Worm (Caenorhabditis elegans) whole organism, L1 larva: ENCODE results near the gene F14E5.2.

Experiments used
- C04F5.9 ChIP-seq: sonication (generic microtip); optimal IDR thresholded peaks from 2 replicates; lab custom pipeline; 2016; ENCODE audit warnings: missing genetic modification characterization, missing compliant biosample characterization
- C34B4.2 ChIP-seq: sonication (generic microtip); optimal IDR thresholded peaks from 2 replicates; lab custom pipeline; 2017; ENCODE audit warnings: mild to moderate bottlenecking, missing genetic modification characterization, missing compliant biosample characterization
- alr-1 ChIP-seq: fragments of 200-800 bp; sonication (Bioruptor generic); optimal IDR thresholded peaks from 2 replicates; lab custom pipeline; 2018; ENCODE audit warnings: borderline replicate concordance, mild to moderate bottlenecking, missing genetic modification characterization, missing compliant biosample characterization
- blmp-1 ChIP-seq: fragments of 150-350 bp; optimal IDR thresholded peaks from 2 replicates; lab custom pipeline; 2014; ENCODE audit warnings: missing biosample characterization, missing genetic modification characterization
- ceh-63 ChIP-seq: fragments of 200-800 bp; sonication (Bioruptor generic); optimal IDR thresholded peaks from 2 replicates; lab custom pipeline; 2018; ENCODE audit warnings: mild to moderate bottlenecking, missing genetic modification characterization, missing compliant biosample characterization
- dpl-1 ChIP-seq, 3 experiments: fragments of 150-350 bp in 2 of 3; sonication (generic microtip) in 1 of 3; optimal IDR thresholded peaks; 2 replicates each; lab custom pipeline; 2014 to 2017; ENCODE audit warnings: missing biosample characterization in 3 of 3, missing genetic modification characterization in 3 of 3, missing genetic modification reagents in 3 of 3
- dsc-1 ChIP-seq: sonication (generic microtip); optimal IDR thresholded peaks from 2 replicates; lab custom pipeline; 2016; ENCODE audit warnings: mild to moderate bottlenecking, missing genetic modification characterization, missing compliant biosample characterization
- efl-1 ChIP-seq, 4 experiments: fragments of 150-350 bp; optimal IDR thresholded peaks in 3 of 4; peaks in 1 of 4; 1 replicate in 1 of 4; 2 replicates in 3 of 4; lab custom pipeline; 2014; ENCODE audit warnings: missing biosample characterization in 2 of 4, missing genetic modification characterization in 2 of 4, missing genetic modification reagents in 2 of 4
- efl-3 ChIP-seq: fragments of 200-800 bp; sonication (Bioruptor generic); optimal IDR thresholded peaks from 2 replicates; lab custom pipeline; 2018; ENCODE audit warnings: mild to moderate bottlenecking, missing genetic modification characterization, missing compliant biosample characterization
- egl-27 ChIP-seq, 2 experiments: fragments of 150-350 bp in 1 of 2; sonication (generic microtip); optimal IDR thresholded peaks; 3 replicates each; lab custom pipeline; 2017 to 2018; ENCODE audit warnings: missing biosample characterization in 2 of 2, missing genetic modification characterization in 2 of 2, missing genetic modification reagents in 2 of 2
- ets-5 ChIP-seq: fragments of 200-800 bp; sonication (Bioruptor generic); IDR thresholded peaks from 2 replicates; pipeline ENCODE4 v1.3.6; 2022; ENCODE audit warnings: missing genetic modification characterization, missing compliant biosample characterization
- fkh-4 ChIP-seq: sonication (generic microtip); optimal IDR thresholded peaks from 2 replicates; lab custom pipeline; 2016; ENCODE audit warnings: missing compliant biosample characterization, missing genetic modification characterization, borderline replicate concordance
- fkh-8 ChIP-seq: sonication (generic microtip); optimal IDR thresholded peaks from 2 replicates; lab custom pipeline; 2016; ENCODE audit warnings: mild to moderate bottlenecking, missing genetic modification characterization, missing compliant biosample characterization
- hlh-17 ChIP-seq: fragments of 200-800 bp; sonication (Bioruptor generic); optimal IDR thresholded peaks from 2 replicates; lab custom pipeline; 2018; ENCODE audit warnings: missing genetic modification characterization, mild to moderate bottlenecking, missing compliant biosample characterization, moderate library complexity, borderline replicate concordance
- hlh-4 ChIP-seq: sonication (generic microtip); optimal IDR thresholded peaks from 2 replicates; lab custom pipeline; 2016; ENCODE audit warnings: mild to moderate bottlenecking, missing genetic modification characterization, missing compliant biosample characterization
- irx-1 ChIP-seq: sonication (generic microtip); optimal IDR thresholded peaks from 2 replicates; lab custom pipeline; 2016; ENCODE audit warnings: missing genetic modification characterization, missing compliant biosample characterization
- isw-1 ChIP-seq: fragments of 200-800 bp; sonication (Bioruptor generic); IDR thresholded peaks from 2 replicates; pipeline ENCODE4 v1.3.6; 2022; ENCODE audit warnings: missing genetic modification characterization, missing compliant biosample characterization
- lin-39 ChIP-seq: fragments of 150-350 bp; optimal IDR thresholded peaks from 2 replicates; lab custom pipeline; 2014; ENCODE audit warnings: missing biosample characterization, missing genetic modification reagents, missing genetic modification characterization
- lir-3 ChIP-seq: sonication (generic microtip); optimal IDR thresholded peaks from 2 replicates; lab custom pipeline; 2016; ENCODE audit warnings: mild to moderate bottlenecking, missing genetic modification characterization, moderate library complexity, missing compliant biosample characterization; ENCODE audit not compliant: poor library complexity
- mdl-1 ChIP-seq, 2 experiments: fragments of 150-350 bp; optimal IDR thresholded peaks; 2 replicates each; lab custom pipeline; 2014 to 2017; ENCODE audit warnings: missing biosample characterization in 2 of 2, missing genetic modification characterization in 2 of 2, inconsistent platforms in 1 of 2
- mef-2 ChIP-seq: fragments of 150-350 bp; optimal IDR thresholded peaks from 2 replicates; lab custom pipeline; 2014; ENCODE audit warnings: missing biosample characterization, missing genetic modification characterization
- nhr-11 ChIP-seq: fragments of 150-350 bp; optimal IDR thresholded peaks from 2 replicates; lab custom pipeline; 2014; ENCODE audit warnings: missing biosample characterization, missing genetic modification characterization
- nhr-71 ChIP-seq: sonication (generic microtip); optimal IDR thresholded peaks from 2 replicates; lab custom pipeline; 2016; ENCODE audit warnings: mild to moderate bottlenecking, missing genetic modification characterization, moderate library complexity, missing compliant biosample characterization
- nhr-76 ChIP-seq: sonication (generic microtip); optimal IDR thresholded peaks from 2 replicates; lab custom pipeline; 2017; ENCODE audit warnings: missing biosample characterization, missing genetic modification characterization
- nhr-85 ChIP-seq: sonication (generic microtip); peaks from one replicate; lab custom pipeline; 2016; ENCODE audit warnings: missing genetic modification characterization, inconsistent platforms, missing compliant biosample characterization
- pag-3 ChIP-seq: sonication (generic microtip); optimal IDR thresholded peaks from 2 replicates; lab custom pipeline; 2017; ENCODE audit warnings: missing genetic modification characterization, mild to moderate bottlenecking, missing compliant biosample characterization, antibody characterized with exemption, borderline replicate concordance; ENCODE audit not compliant: insufficient read depth
- pax-3 ChIP-seq: fragments of 200-800 bp; sonication (Bioruptor generic); optimal IDR thresholded peaks from 2 replicates; lab custom pipeline; 2018; ENCODE audit warnings: mild to moderate bottlenecking, missing genetic modification characterization, moderate library complexity, missing compliant biosample characterization
- pqm-1 ChIP-seq: sonication (generic microtip); optimal IDR thresholded peaks from 3 replicates; lab custom pipeline; 2017; ENCODE audit warnings: missing biosample characterization, missing genetic modification characterization
- snpc-4 ChIP-seq: fragments of 150-350 bp; optimal IDR thresholded peaks from 2 replicates; lab custom pipeline; 2014; ENCODE audit warnings: missing biosample characterization, missing genetic modification characterization
- snu-23 ChIP-seq: sonication (generic microtip); optimal IDR thresholded peaks from 2 replicates; lab custom pipeline; 2016; ENCODE audit warnings: missing genetic modification characterization, missing compliant biosample characterization
- sptf-1 ChIP-seq: fragments of 150-350 bp; optimal IDR thresholded peaks from 2 replicates; lab custom pipeline; 2014; ENCODE audit warnings: missing biosample characterization, missing genetic modification characterization
- tbx-2 ChIP-seq: sonication (generic microtip); optimal IDR thresholded peaks from 2 replicates; lab custom pipeline; 2016; ENCODE audit warnings: missing genetic modification characterization, missing compliant biosample characterization
- tlp-1 ChIP-seq: fragments of 150-350 bp; optimal IDR thresholded peaks from 2 replicates; lab custom pipeline; 2014; ENCODE audit warnings: missing biosample characterization, missing genetic modification characterization
- unc-30 ChIP-seq: sonication (generic microtip); optimal IDR thresholded peaks from 2 replicates; lab custom pipeline; 2017; ENCODE audit warnings: missing biosample characterization, missing genetic modification characterization
- unc-86 ChIP-seq: sonication (generic microtip); optimal IDR thresholded peaks from 2 replicates; lab custom pipeline; 2016; ENCODE audit warnings: missing genetic modification characterization, missing compliant biosample characterization
- unc-98 ChIP-seq: fragments of 200-800 bp; sonication (Bioruptor generic); IDR thresholded peaks from 2 replicates; pipeline ENCODE4 v1.3.6; 2022; ENCODE audit warnings: missing genetic modification characterization, missing compliant biosample characterization
- vab-15 ChIP-seq: sonication (generic microtip); optimal IDR thresholded peaks from 2 replicates; lab custom pipeline; 2017; ENCODE audit warnings: missing genotype, mild to moderate bottlenecking, missing genetic modification characterization, missing compliant biosample characterization
- zip-4 ChIP-seq: fragments of 200-800 bp; sonication (Bioruptor generic); optimal IDR thresholded peaks from 2 replicates; lab custom pipeline; 2018; ENCODE audit warnings: mild to moderate bottlenecking, missing genetic modification characterization, moderate library complexity, missing compliant biosample characterization
- ztf-4 ChIP-seq: fragments of 150-350 bp; optimal IDR thresholded peaks from 2 replicates; lab custom pipeline; 2014; ENCODE audit warnings: missing biosample characterization, missing genetic modification characterization

The F14E5.2 gene

ce11 chrII:8428758-8428946, at the start of gene F14E5.2:
F14E5.2 (minus strand) TSS chrII:8428858.
- TF ChIP-seq tlp-1 (tag; lab: Kevin White, UChicago) = no peak
- no peak for TF ChIP-seq egl-27 (tag; optimal IDR thresholded peaks at IDR 0.05; lab: Kevin White, UChicago)
- no peak for TF ChIP-seq mef-2 (tag; lab: Kevin White, UChicago)
- TF ChIP-seq snpc-4 (tag; lab: Kevin White, UChicago) = no peak

- TF ChIP-seq tlp-1 (tag; lab: Kevin White, UChicago) (no peak), zip-4 (no peak), nhr-11 (tag; lab: Kevin White, UChicago) (no peak), blmp-1 (tag; lab: Kevin White, UChicago) (no peak), tbx-2 (no peak), snpc-4 (tag; lab: Kevin White, UChicago) (no peak), lir-3 (no peak), sptf-1 (tag; lab: Kevin White, UChicago) (no peak), egl-27 (tag; optimal IDR thresholded peaks at IDR 0.05; lab: Kevin White, UChicago) (no peak), C04F5.9 (tag; lab: Kevin White, UChicago) (no peak), lin-39 (no peak), alr-1 (tag; lab: Kevin White, UChicago) (no peak), pqm-1 (tag; lab: Kevin White, UChicago) (no peak), fkh-8 (tag; lab: Kevin White, UChicago) (no peak), hlh-17 (no peak), nhr-85 (no peak), ets-5 (GFP tag; lab: Robert Waterston, UW) (no peak), snu-23 (GFP tag; lab: Kevin White, UChicago) (no peak)
Measured at ce11 chrII:8475306-8475822, 46.7 kb upstream of the F14E5.2 start, which contains the start of the genes M05D6.1 and M05D6.3. M05D6.1 (minus strand) TSS chrII:8475406. M05D6.3 (plus strand) TSS chrII:8475772.

DNA sequence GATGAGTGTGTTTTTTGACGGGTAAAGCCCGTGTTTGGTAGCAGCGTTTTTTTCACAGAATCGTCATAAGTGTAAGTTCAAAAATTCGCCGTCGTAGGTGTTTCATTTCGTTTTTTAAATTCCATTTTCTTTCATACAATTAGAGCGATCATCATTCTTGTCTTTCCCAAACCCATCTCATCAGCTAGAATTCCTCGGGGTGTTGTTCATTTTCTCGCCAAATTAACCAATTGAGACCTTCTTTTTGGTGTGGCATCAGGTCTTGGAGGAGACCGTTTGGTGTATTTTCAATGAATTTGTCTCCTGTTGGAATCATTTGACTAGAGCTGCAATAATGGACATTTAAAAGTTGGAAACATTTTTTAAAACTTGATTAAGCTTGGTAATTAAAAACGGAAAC, 44.3 kb upstream of the F14E5.2 start:
- no peak for TF ChIP-seq unc-86 (tag; lab: Kevin White, UChicago)
- TF ChIP-seq zip-4 = no peak
- TF ChIP-seq fkh-4 (tag; lab: Kevin White, UChicago) = no peak

- TF ChIP-seq pax-3 (tag; lab: Kevin White, UChicago) (no peak), sptf-1 (tag; lab: Kevin White, UChicago) (no peak), lin-39 (no peak), ceh-63 (no peak), nhr-85 (no peak), unc-98 (GFP tag; lab: Robert Waterston, UW) (no peak), fkh-8 (tag; lab: Kevin White, UChicago) (no peak)
Measured at ce11 chrII:8471139-8471538, 42.5 kb upstream of the F14E5.2 start, which contains the start of gene M05D6.8. M05D6.8 (minus strand) TSS chrII:8471239.

ce11 chrII:8467809-8468208, 39.2 kb upstream of the F14E5.2 start, which contains the start of gene M05D6.2:
M05D6.2 (plus strand) TSS chrII:8468109.
- no peak for TF ChIP-seq dsc-1 (tag; lab: Kevin White, UChicago)
- TF ChIP-seq isw-1 (GFP tag; lab: Robert Waterston, UW) = no peak
- no peak for TF ChIP-seq efl-1 (optimal IDR thresholded peaks at IDR 0.05; lab: Kevin White, UChicago)
- peak in 1 of 2 experiments; percentile 17 for TF ChIP-seq efl-1 (GFP tag; optimal IDR thresholded peaks at IDR 0.05 in 1 of 2; lab: Kevin White, UChicago)
- no peak for TF ChIP-seq unc-30 (tag; lab: Kevin White, UChicago)

- TF ChIP-seq hlh-17 (no peak), dpl-1 (GFP tag; optimal IDR thresholded peaks at IDR 0.05; lab: Kevin White, UChicago) (no peak), ztf-4 (tag; lab: Kevin White, UChicago) (no peak), isw-1 (GFP tag; lab: Robert Waterston, UW) (no peak), nhr-71 (tag; lab: Kevin White, UChicago) (no peak), nhr-85 (no peak), mdl-1 (tag; optimal IDR thresholded peaks at IDR 0.05; lab: Kevin White, UChicago) (no peak), irx-1 (tag; lab: Kevin White, UChicago) (no peak), efl-3 (GFP tag; lab: Kevin White, UChicago) (no peak), vab-15 (no peak), pag-3 (no peak), hlh-4 (tag; lab: Kevin White, UChicago) (no peak), nhr-76 (tag; lab: Kevin White, UChicago) (no peak), C34B4.2 (tag; lab: Kevin White, UChicago) (no peak)
Measured at ce11 chrII:8466874-8467273, 38.2 kb upstream of the F14E5.2 start, which contains the start of gene F22B5.10. F22B5.10 (plus strand) TSS chrII:8467174.
